Worm (Caenorhabditis elegans) whole organism, young adult: ENCODE results near the gene Y82E9BR.14.
"Not testable (repeated sequence)": the region's sequence is repeated elsewhere in the genome, so short reads cannot be mapped to it uniquely, and the experiment has no call there.

Source experiments
- ama-1 ChIP-seq, 3 experiments: fragments of 150-350 bp in 1 of 3; sonication (generic microtip) in 2 of 3; optimal IDR thresholded peaks; 2 replicates each; lab custom pipeline; 2014 to 2018; ENCODE audit warnings: missing biosample characterization in 2 of 3, missing genetic modification characterization in 2 of 3, missing genetic modification reagents in 2 of 3
- ceh-58 ChIP-seq: fragments of 200-800 bp; sonication (Bioruptor generic); IDR thresholded peaks from 2 replicates; pipeline ENCODE4 v1.3.6; 2022; ENCODE audit warnings: missing genetic modification characterization, missing compliant biosample characterization
- somi-1 ChIP-seq: fragments of 200-800 bp; sonication (Bioruptor generic); optimal IDR thresholded peaks from 2 replicates; lab custom pipeline; 2018; ENCODE audit warnings: mild to moderate bottlenecking, missing genetic modification characterization, missing compliant biosample characterization

DNA sequence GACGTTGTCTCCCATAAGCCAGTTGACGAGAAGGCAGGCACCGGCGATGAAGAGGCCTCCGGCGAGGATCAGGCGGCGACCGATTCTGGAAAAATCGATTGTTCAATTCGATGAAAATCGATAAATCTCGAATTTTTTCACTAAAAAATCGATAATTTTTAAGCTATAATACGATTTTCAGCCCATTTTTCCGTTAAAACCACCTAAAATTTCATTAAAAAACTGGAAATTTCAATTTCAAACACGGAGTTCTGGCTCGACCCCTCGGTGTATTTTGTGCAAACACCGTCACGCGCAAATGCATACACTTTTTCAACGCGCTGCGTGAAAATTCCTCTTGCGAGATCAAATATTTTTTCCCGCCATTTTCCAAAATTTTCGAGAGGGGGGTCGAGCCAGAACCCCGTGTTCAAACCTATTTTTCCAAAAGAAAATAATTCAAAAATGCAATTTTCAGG is 6.5 kb upstream of the Y82E9BR.14 start:
- TF ChIP-seq somi-1 (GFP tag; lab: Kevin White, UChicago); ceh-58; ama-1 (optimal IDR thresholded peaks at IDR 0.05; lab: Kevin White, UChicago); ama-1 (GFP tag; optimal IDR thresholded peaks at IDR 0.05; lab: Kevin White, UChicago): not testable (repeated sequence)
